Fruit fly (Drosophila melanogaster) whole organism, embryonic: Measurements from ENCODE around the gene Sgsf.

Experiments
- Ada2b ChIP-seq: fragments of 200-800 bp; sonication (Bioruptor generic); IDR thresholded peaks from 2 replicates; pipeline ENCODE4 v1.3.6; 2022; ENCODE audit warnings: missing biosample characterization, missing genetic modification characterization
- Aef1 ChIP-seq: fragments of 200-800 bp; sonication (Bioruptor generic); IDR thresholded peaks from 3 replicates; pipeline ENCODE4 v1.3.6; 2022; ENCODE audit warnings: missing biosample characterization, missing genetic modification characterization
- Atf-2 ChIP-seq: fragments of 200-800 bp; sonication (Bioruptor generic); optimal IDR thresholded peaks from 2 replicates; lab custom pipeline; 2016; ENCODE audit warnings: missing biosample characterization, missing genetic modification characterization
- CG10321 ChIP-seq: fragments of 200-800 bp; sonication (Bioruptor generic); IDR thresholded peaks from 2 replicates; pipeline ENCODE4 v1.3.6; 2022; ENCODE audit warnings: missing biosample characterization, missing genetic modification characterization
- CG10462 ChIP-seq: fragments of 200-800 bp; sonication (Bioruptor generic); optimal IDR thresholded peaks from 2 replicates; lab custom pipeline; 2016; ENCODE audit warnings: missing biosample characterization, missing genetic modification characterization
- CG10654 ChIP-seq: fragments of 200-800 bp; sonication (Bioruptor generic); optimal IDR thresholded peaks from 2 replicates; lab custom pipeline; 2016; ENCODE audit warnings: missing biosample characterization, missing genetic modification characterization
- CG12769 ChIP-seq: fragments of 200-800 bp; sonication (Bioruptor generic); optimal IDR thresholded peaks from 2 replicates; lab custom pipeline; 2019; ENCODE audit warnings: missing biosample characterization, mild to moderate bottlenecking, missing genetic modification characterization, moderate library complexity
- CG14014 ChIP-seq: fragments of 200-800 bp; sonication (Bioruptor generic); IDR thresholded peaks from 2 replicates; pipeline ENCODE4 v1.3.6; 2022; ENCODE audit warnings: missing biosample characterization, missing genetic modification characterization
- CG15479 ChIP-seq: fragments of 200-800 bp; sonication (Bioruptor generic); optimal IDR thresholded peaks from 3 replicates; lab custom pipeline; 2019; ENCODE audit warnings: missing biosample characterization, mild to moderate bottlenecking, missing genetic modification characterization, moderate library complexity
- CG31365 ChIP-seq: fragments of 200-800 bp; sonication (Bioruptor generic); optimal IDR thresholded peaks from 2 replicates; lab custom pipeline; 2018; ENCODE audit warnings: missing biosample characterization, mild to moderate bottlenecking, missing genetic modification characterization
- CG32532 ChIP-seq: fragments of 200-800 bp; sonication (Bioruptor generic); IDR thresholded peaks from 2 replicates; pipeline ENCODE4 v1.3.6; 2022; ENCODE audit warnings: missing biosample characterization, missing genetic modification characterization
- CG6254 ChIP-seq: fragments of 200-800 bp; sonication (Bioruptor generic); optimal IDR thresholded peaks from 3 replicates; lab custom pipeline; 2017; ENCODE audit warnings: mild to moderate bottlenecking, missing biosample characterization, missing genetic modification reagents, missing genetic modification characterization
- CG8281 ChIP-seq: fragments of 200-800 bp; sonication (Bioruptor generic); optimal IDR thresholded peaks from 2 replicates; lab custom pipeline; 2018; ENCODE audit warnings: missing biosample characterization, mild to moderate bottlenecking, missing genetic modification characterization, moderate library complexity
- D19B ChIP-seq: fragments of 200-800 bp; sonication (Bioruptor generic); optimal IDR thresholded peaks from 2 replicates; lab custom pipeline; 2017; ENCODE audit warnings: missing biosample characterization, mild to moderate bottlenecking, missing genetic modification characterization
- Dp ChIP-seq: fragments of 200-800 bp; sonication (Bioruptor generic); optimal IDR thresholded peaks from 2 replicates; lab custom pipeline; 2018; ENCODE audit warnings: missing biosample characterization, mild to moderate bottlenecking, missing genetic modification characterization, moderate library complexity
- Drgx ChIP-seq: fragments of 200-800 bp; sonication (Bioruptor generic); IDR thresholded peaks from 2 replicates; pipeline ENCODE4 v1.3.6; 2022; ENCODE audit warnings: missing biosample characterization, missing genetic modification characterization
- Ets65A ChIP-seq: fragments of 200-800 bp; sonication (Bioruptor generic); peaks from one replicate; lab custom pipeline; 2016; ENCODE audit warnings: missing biosample characterization, missing genetic modification characterization
- Fer3 ChIP-seq: fragments of 200-800 bp; sonication (Bioruptor generic); optimal IDR thresholded peaks from 2 replicates; lab custom pipeline; 2018; ENCODE audit warnings: missing biosample characterization, mild to moderate bottlenecking, missing genetic modification characterization, moderate library complexity
- Hey ChIP-seq: fragments of 200-800 bp; sonication (Bioruptor generic); optimal IDR thresholded peaks from 3 replicates; lab custom pipeline; 2018; ENCODE audit warnings: missing biosample characterization, mild to moderate bottlenecking, missing genetic modification characterization
- MTF-1 ChIP-seq: fragments of 200-800 bp; sonication (Bioruptor generic); optimal IDR thresholded peaks from 2 replicates; lab custom pipeline; 2018; ENCODE audit warnings: missing biosample characterization, mild to moderate bottlenecking, missing genetic modification characterization, borderline replicate concordance
- Max ChIP-seq: fragments of 200-800 bp; sonication (Bioruptor generic); optimal IDR thresholded peaks from 2 replicates; lab custom pipeline; 2016; ENCODE audit warnings: missing biosample characterization, mild to moderate bottlenecking, missing genetic modification characterization
- Optix ChIP-seq: fragments of 200-800 bp; sonication (Bioruptor generic); IDR thresholded peaks from 3 replicates; pipeline ENCODE4 v1.3.6; 2022; ENCODE audit warnings: missing biosample characterization, missing genetic modification characterization
- PHDP ChIP-seq: fragments of 200-800 bp; sonication (Bioruptor generic); optimal IDR thresholded peaks from 3 replicates; lab custom pipeline; 2018; ENCODE audit warnings: missing biosample characterization, mild to moderate bottlenecking, missing genetic modification characterization, moderate library complexity
- Sox100B ChIP-seq: fragments of 200-800 bp; sonication (Bioruptor generic); optimal IDR thresholded peaks from 3 replicates; lab custom pipeline; 2018; ENCODE audit warnings: missing biosample characterization, mild to moderate bottlenecking, missing genetic modification characterization
- Spps ChIP-seq: fragments of 200-800 bp; sonication (Bioruptor generic); optimal IDR thresholded peaks from 2 replicates; lab custom pipeline; 2018; ENCODE audit warnings: missing biosample characterization, mild to moderate bottlenecking, missing genetic modification characterization
- Ssrp ChIP-seq: fragments of 200-800 bp; sonication (Bioruptor generic); optimal IDR thresholded peaks from 2 replicates; lab custom pipeline; 2018; ENCODE audit warnings: missing biosample characterization, mild to moderate bottlenecking, missing genetic modification characterization, moderate library complexity
- bsh ChIP-seq, 2 experiments: fragments of 200-800 bp; sonication (Bioruptor generic); optimal IDR thresholded peaks; 2 replicates each; lab custom pipeline; 2017 to 2018; ENCODE audit warnings: mild to moderate bottlenecking in 2 of 2, missing biosample characterization in 2 of 2, missing genetic modification characterization in 2 of 2, moderate library complexity in 1 of 2
- cad ChIP-seq: fragments of >200 bp; optimal IDR thresholded peaks from 2 replicates; lab custom pipeline; 2017; ENCODE audit warnings: missing biosample characterization, missing genetic modification characterization
- eve ChIP-seq, 2 experiments: fragments of >200 bp; optimal IDR thresholded peaks; 2 replicates each; lab custom pipeline; 2017; ENCODE audit warnings: missing biosample characterization in 2 of 2, missing genetic modification characterization in 2 of 2
- fd3F ChIP-seq: fragments of 200-800 bp; sonication (Bioruptor generic); optimal IDR thresholded peaks from 2 replicates; lab custom pipeline; 2018; ENCODE audit warnings: missing biosample characterization, mild to moderate bottlenecking, missing genetic modification characterization, moderate library complexity
- gsb-n ChIP-seq: fragments of 200-800 bp; sonication (Bioruptor generic); optimal IDR thresholded peaks from 3 replicates; lab custom pipeline; 2018; ENCODE audit warnings: missing biosample characterization, mild to moderate bottlenecking, missing genetic modification characterization
- ham ChIP-seq: fragments of 200-800 bp; sonication (Bioruptor generic); IDR thresholded peaks from 2 replicates; pipeline ENCODE4 v1.3.6; 2022; ENCODE audit warnings: missing biosample characterization, missing genetic modification characterization
- nau ChIP-seq: fragments of 200-800 bp; sonication (Bioruptor generic); optimal IDR thresholded peaks from 3 replicates; lab custom pipeline; 2017; ENCODE audit warnings: missing biosample characterization, mild to moderate bottlenecking, missing genetic modification characterization, missing genetic modification reagents
- nerfin-1 ChIP-seq: fragments of 200-800 bp; sonication (Bioruptor generic); optimal IDR thresholded peaks from 3 replicates; lab custom pipeline; 2019; ENCODE audit warnings: missing biosample characterization, mild to moderate bottlenecking, missing genetic modification characterization, moderate library complexity
- sens ChIP-seq: fragments of 200-800 bp; sonication (Bioruptor generic); peaks from one replicate; lab custom pipeline; 2016; ENCODE audit warnings: missing biosample characterization, missing genetic modification characterization
- sisA ChIP-seq: fragments of 200-800 bp; sonication (Bioruptor generic); IDR thresholded peaks from 2 replicates; pipeline ENCODE4 v1.3.6; 2022; ENCODE audit warnings: missing biosample characterization, missing genetic modification characterization
- unc-4 ChIP-seq: fragments of 200-800 bp; sonication (Bioruptor generic); IDR thresholded peaks from 2 replicates; pipeline ENCODE4 v1.3.6; 2022; ENCODE audit warnings: missing biosample characterization, missing genetic modification characterization; ENCODE audit not compliant: partially characterized antibody

Sgsf gene

DNA sequence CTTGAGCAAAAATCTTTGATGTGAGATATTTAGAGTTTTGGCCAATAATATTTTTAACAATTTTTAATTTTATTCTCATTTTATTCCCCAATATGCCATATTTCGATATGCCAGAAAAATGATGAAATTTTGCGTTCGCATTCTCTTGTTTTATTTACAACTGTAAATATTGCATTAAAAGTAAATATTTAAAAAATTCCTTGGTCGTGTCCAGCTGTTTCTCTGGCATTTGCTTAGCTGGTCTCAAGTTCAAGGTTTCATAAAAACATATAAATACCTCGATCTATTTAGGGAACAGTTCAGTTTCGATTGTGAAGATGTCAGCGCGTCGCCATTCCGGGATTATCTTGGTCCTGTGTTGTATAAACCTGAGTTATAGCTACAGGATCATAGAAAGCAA, at the start of gene Sgsf:
Sgsf (plus strand) TSS at position 301 of the 400 bp plus-strand sequence.
- TF ChIP-seq Max (no peak), nau (no peak), Fer3 (tag; lab: Kevin White, UChicago) (no peak), CG6254 (GFP tag; lab: Kevin White, UChicago) (no peak), Sox100B (no peak), PHDP (tag; lab: Kevin White, UChicago) (no peak), CG14014 (GFP tag; lab: Robert Waterston, UW) (no peak), cad (GFP tag; lab: Kevin White, UChicago) (no peak), ham (GFP tag; lab: Robert Waterston, UW) (no peak), CG15479 (no peak), D19B (GFP tag; lab: Kevin White, UChicago) (no peak), Aef1 (GFP tag; lab: Robert Waterston, UW) (no peak), CG8281 (tag; lab: Kevin White, UChicago) (no peak), MTF-1 (GFP tag; lab: Kevin White, UChicago) (no peak)

DNA sequence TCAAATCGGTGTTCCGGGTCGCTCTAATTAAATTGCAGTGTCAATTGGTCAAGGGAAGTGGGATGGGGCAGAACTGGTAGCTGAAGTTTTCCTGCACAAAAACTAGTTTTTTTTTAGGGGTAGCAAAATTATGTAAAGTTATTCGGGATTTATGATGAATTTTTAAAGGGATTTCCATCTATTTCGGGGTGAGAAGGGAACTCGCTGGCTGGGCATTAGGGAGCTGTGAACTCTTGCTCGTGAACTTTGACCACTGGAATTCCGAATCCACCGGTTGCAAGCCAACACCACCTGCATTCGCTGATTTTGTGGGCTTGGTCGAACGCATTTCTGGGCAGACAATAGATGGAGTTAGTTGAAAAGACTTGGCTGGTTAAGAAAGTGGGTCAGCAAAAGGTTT, 49.6 kb upstream of the Sgsf start:
- TF ChIP-seq sisA (GFP tag; lab: Robert Waterston, UW): no peak
- peak; percentile 16 for TF ChIP-seq gsb-n (tag; lab: Kevin White, UChicago)
- TF ChIP-seq CG31365 (tag; lab: Kevin White, UChicago): no peak
- peak; percentile 70 for TF ChIP-seq nerfin-1 (tag; lab: Kevin White, UChicago)
- TF ChIP-seq Ets65A (GFP tag; lab: Kevin White, UChicago): peak; percentile 18

DNA sequence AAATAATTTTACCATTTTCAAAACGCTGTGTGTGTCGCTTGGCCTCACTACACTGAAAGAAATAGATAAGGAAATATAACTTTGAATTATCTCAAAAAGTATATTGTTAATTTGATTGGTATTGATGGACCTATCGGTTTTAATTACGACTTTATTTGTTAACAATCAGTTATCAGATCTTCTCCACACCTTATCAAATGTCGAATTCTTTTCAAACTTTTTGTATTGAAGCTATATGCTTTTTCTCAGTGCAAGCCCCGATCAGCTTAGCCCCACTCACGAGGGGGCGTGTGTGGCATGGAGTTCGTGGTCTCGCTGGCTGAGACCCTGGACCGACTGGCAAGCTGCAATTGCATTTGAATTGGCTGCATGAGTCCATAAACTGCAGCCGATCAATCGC, 44.2 kb upstream of the Sgsf start:
- peak in 1 of 2 experiments; percentile 25 for TF ChIP-seq bsh (GFP tag; optimal IDR thresholded peaks at IDR 0.05; lab: Kevin White, UChicago)
- peak; percentile 81 for TF ChIP-seq Drgx (GFP tag; lab: Robert Waterston, UW)
- TF ChIP-seq fd3F (GFP tag; lab: Kevin White, UChicago): no peak
- peak; percentile 56 for TF ChIP-seq sens (GFP tag; lab: Kevin White, UChicago)

DNA sequence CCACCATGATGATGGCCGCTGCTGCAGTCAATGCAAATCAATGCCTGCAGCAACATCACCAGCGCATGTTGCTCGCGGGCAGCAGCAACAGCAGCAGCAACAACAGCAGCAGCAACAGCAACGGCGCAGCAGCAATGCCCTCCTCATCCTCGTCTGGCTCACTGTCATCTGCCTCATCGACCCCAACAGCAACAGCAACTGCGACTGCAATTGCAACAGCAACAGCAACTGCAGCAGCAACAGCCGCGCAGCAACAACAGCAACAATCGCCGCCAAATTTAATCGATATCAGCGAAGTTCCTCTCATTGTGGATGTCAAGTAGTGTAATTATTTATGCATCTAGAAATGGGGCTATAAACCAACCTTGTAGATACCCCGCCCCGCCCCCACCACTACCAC, 39.9 kb upstream of the Sgsf start:
- TF ChIP-seq Ssrp (tag; lab: Kevin White, UChicago) (no peak), Hey (tag; lab: Kevin White, UChicago) (no peak), Ada2b (no peak), eve (GFP tag; optimal IDR thresholded peaks at IDR 0.05; lab: Kevin White, UChicago) (no peak), CG32532 (GFP tag; lab: Robert Waterston, UW) (no peak), Atf-2 (GFP tag; lab: Kevin White, UChicago) (no peak), unc-4 (GFP tag; lab: Robert Waterston, UW) (no peak), CG31365 (tag; lab: Kevin White, UChicago) (no peak), CG10321 (GFP tag; lab: Robert Waterston, UW) (no peak), CG12769 (tag; lab: Kevin White, UChicago) (no peak), Dp (GFP tag; lab: Kevin White, UChicago) (no peak), Optix (GFP tag; lab: Robert Waterston, UW) (no peak), CG10462 (no peak), CG10654 (no peak), Spps (tag; lab: Kevin White, UChicago) (no peak)
